Worm (Caenorhabditis elegans): Measurements from ENCODE around the gene C14B1.8.

ce11 chrIII:3765460-3765859 is 46.0 kb upstream of the C14B1.8 start, which contains the start of gene C44F1.1:
- no peak for TF ChIP-seq gmeb-1 (tag; optimal IDR thresholded peaks at IDR 0.05)
- TF ChIP-seq nhr-11 (tag; optimal IDR thresholded peaks at IDR 0.05) = no peak
- no peak for TF ChIP-seq fos-1 (tag; optimal IDR thresholded peaks at IDR 0.05)
- no peak for TF ChIP-seq ama-1 (optimal IDR thresholded peaks at IDR 0.05)
- no peak for TF ChIP-seq zag-1 (tag; optimal IDR thresholded peaks at IDR 0.05)
- no peak for TF ChIP-seq ztf-11 (tag; optimal IDR thresholded peaks at IDR 0.05)
- TF ChIP-seq nhr-12 (tag; optimal IDR thresholded peaks at IDR 0.05) = no peak
- no peak for TF ChIP-seq nhr-77 (tag; optimal IDR thresholded peaks at IDR 0.05)
- no peak for TF ChIP-seq lsy-2 (tag; optimal IDR thresholded peaks at IDR 0.05)
- no peak for TF ChIP-seq unc-62 (GFP tag; optimal IDR thresholded peaks at IDR 0.05)
- TF ChIP-seq lin-39 (tag; optimal IDR thresholded peaks at IDR 0.05) = no peak
- no peak for TF ChIP-seq lin-13 (GFP tag; optimal IDR thresholded peaks at IDR 0.05)
- TF ChIP-seq aly-2 (tag; optimal IDR thresholded peaks at IDR 0.05) = no peak
- TF ChIP-seq nhr-237 (tag; optimal IDR thresholded peaks at IDR 0.05) = no peak

Data from whole organism, L2 larva.